Worm (Caenorhabditis elegans): ENCODE results near the gene dpy-27.

Gene dpy-27

ce11 chrIII:3801379-3801894 is 18.0 kb downstream of the dpy-27 start (continued):
- peak; percentile 98 for TF ChIP-seq ceh-28 (tag; optimal IDR thresholded peaks at IDR 0.05)
- TF ChIP-seq egl-27 (tag; optimal IDR thresholded peaks at IDR 0.05) = peak; percentile 85
- peak; percentile 79 for TF ChIP-seq fos-1 (tag; optimal IDR thresholded peaks at IDR 0.05)
- peak; percentile 88 for TF ChIP-seq ceh-82 (tag; optimal IDR thresholded peaks at IDR 0.05)
- TF ChIP-seq nhr-67 (tag; optimal IDR thresholded peaks at IDR 0.05) = no peak
- peak; percentile 84 for TF ChIP-seq pqm-1 (tag; optimal IDR thresholded peaks at IDR 0.05)
- peak in 1 of 3 experiments; percentile 30 for TF ChIP-seq elt-3 (tag; optimal IDR thresholded peaks at IDR 0.05)
- TF ChIP-seq ceh-16 (tag; optimal IDR thresholded peaks at IDR 0.05) = peak; percentile 43
- peak; percentile 85 for TF ChIP-seq skn-1 (tag; optimal IDR thresholded peaks at IDR 0.05)
- peak; percentile 94 for TF ChIP-seq lsy-12 (tag; optimal IDR thresholded peaks at IDR 0.05)
- peak; percentile 96 for TF ChIP-seq lin-39 (tag; optimal IDR thresholded peaks at IDR 0.05)
- TF ChIP-seq nhr-11 (tag; optimal IDR thresholded peaks at IDR 0.05) = peak; percentile 86
- no peak for TF ChIP-seq mml-1 (tag; optimal IDR thresholded peaks at IDR 0.05)
- peak; percentile 87 for TF ChIP-seq elt-1 (tag; optimal IDR thresholded peaks at IDR 0.05)
- peak; percentile 98 for TF ChIP-seq nhr-23 (tag; optimal IDR thresholded peaks at IDR 0.05)
- TF ChIP-seq aly-2 (tag; optimal IDR thresholded peaks at IDR 0.05) = no peak
- TF ChIP-seq nhr-237 (tag; optimal IDR thresholded peaks at IDR 0.05) = no peak
- no peak for TF ChIP-seq nhr-28 (tag; optimal IDR thresholded peaks at IDR 0.05)
- peak; percentile 99 for TF ChIP-seq mdl-1 (tag; optimal IDR thresholded peaks at IDR 0.05)
- peak; percentile 28 for TF ChIP-seq unc-39 (tag; optimal IDR thresholded peaks at IDR 0.05)
- peak; percentile 88 for TF ChIP-seq snpc-4 (tag; optimal IDR thresholded peaks at IDR 0.05)

ce11 chrIII:3800934-3801252 is 18.6 kb downstream of the dpy-27 start:
- TF ChIP-seq nfya-1 (tag; optimal IDR thresholded peaks at IDR 0.05; ENCODE audit: insufficient read depth) (no peak), jun-1 (tag; optimal IDR thresholded peaks at IDR 0.05) (no peak), R02D3.7 (tag; optimal IDR thresholded peaks at IDR 0.05) (no peak), nhr-11 (tag; optimal IDR thresholded peaks at IDR 0.05) (no peak), mml-1 (tag; optimal IDR thresholded peaks at IDR 0.05) (no peak), nhr-23 (tag; optimal IDR thresholded peaks at IDR 0.05) (no peak), lsy-12 (tag; optimal IDR thresholded peaks at IDR 0.05) (no peak), nhr-12 (tag; optimal IDR thresholded peaks at IDR 0.05) (no peak), tbx-2 (tag; optimal IDR thresholded peaks at IDR 0.05) (no peak), nhr-76 (tag; optimal IDR thresholded peaks at IDR 0.05) (no peak), ceh-9 (tag; optimal IDR thresholded peaks at IDR 0.05) (no peak), fkh-10 (GFP tag; optimal IDR thresholded peaks at IDR 0.05) (no peak), pqm-1 (tag; optimal IDR thresholded peaks at IDR 0.05) (no peak), egl-27 (tag; optimal IDR thresholded peaks at IDR 0.05) (no peak)

ce11 chrIII:3800240-3800933 is 19.1 kb downstream of the dpy-27 start, which contains the start of gene mtm-3:
Gene mtm-3 (minus strand): TSS chrIII:3800467.
- TF ChIP-seq nfya-1 (tag; optimal IDR thresholded peaks at IDR 0.05; ENCODE audit: insufficient read depth) = peak; percentile 24
- peak; percentile 54 for TF ChIP-seq ama-1 (optimal IDR thresholded peaks at IDR 0.05)
- TF ChIP-seq nhr-12 (tag; optimal IDR thresholded peaks at IDR 0.05) = no peak
- TF ChIP-seq egl-27 (tag; optimal IDR thresholded peaks at IDR 0.05) = no peak
- peak; percentile 43 for TF ChIP-seq elt-2 (tag; optimal IDR thresholded peaks at IDR 0.05)
- TF ChIP-seq egl-5 (tag; optimal IDR thresholded peaks at IDR 0.05) = no peak
- TF ChIP-seq jun-1 (tag; optimal IDR thresholded peaks at IDR 0.05) = no peak
- peak; percentile 29 for TF ChIP-seq pha-4 (tag; optimal IDR thresholded peaks at IDR 0.05)

ce11 chrIII:3799213-3799612 is 20.3 kb downstream of the dpy-27 start:
- TF ChIP-seq lin-15B (tag; optimal IDR thresholded peaks at IDR 0.05) (no peak), ceh-28 (tag; optimal IDR thresholded peaks at IDR 0.05) (no peak), nhr-25 (tag; optimal IDR thresholded peaks at IDR 0.05) (peak; percentile 31), mdl-1 (tag; optimal IDR thresholded peaks at IDR 0.05) (peak; percentile 17), elt-3 (tag; optimal IDR thresholded peaks at IDR 0.05) (no peak), nhr-23 (tag; optimal IDR thresholded peaks at IDR 0.05) (peak; percentile 13), pha-4 (tag; optimal IDR thresholded peaks at IDR 0.05) (peak; percentile 65), pqm-1 (tag; optimal IDR thresholded peaks at IDR 0.05) (peak; percentile 77), nfya-1 (tag; optimal IDR thresholded peaks at IDR 0.05; ENCODE audit: insufficient read depth) (peak; percentile 23), elt-2 (tag; optimal IDR thresholded peaks at IDR 0.05) (peak; percentile 75), nhr-77 (tag; optimal IDR thresholded peaks at IDR 0.05) (no peak), lsy-12 (tag; optimal IDR thresholded peaks at IDR 0.05) (peak; percentile 12)
